Fruit fly (Drosophila melanogaster): ENCODE results near the gene CG32547.

DNA sequence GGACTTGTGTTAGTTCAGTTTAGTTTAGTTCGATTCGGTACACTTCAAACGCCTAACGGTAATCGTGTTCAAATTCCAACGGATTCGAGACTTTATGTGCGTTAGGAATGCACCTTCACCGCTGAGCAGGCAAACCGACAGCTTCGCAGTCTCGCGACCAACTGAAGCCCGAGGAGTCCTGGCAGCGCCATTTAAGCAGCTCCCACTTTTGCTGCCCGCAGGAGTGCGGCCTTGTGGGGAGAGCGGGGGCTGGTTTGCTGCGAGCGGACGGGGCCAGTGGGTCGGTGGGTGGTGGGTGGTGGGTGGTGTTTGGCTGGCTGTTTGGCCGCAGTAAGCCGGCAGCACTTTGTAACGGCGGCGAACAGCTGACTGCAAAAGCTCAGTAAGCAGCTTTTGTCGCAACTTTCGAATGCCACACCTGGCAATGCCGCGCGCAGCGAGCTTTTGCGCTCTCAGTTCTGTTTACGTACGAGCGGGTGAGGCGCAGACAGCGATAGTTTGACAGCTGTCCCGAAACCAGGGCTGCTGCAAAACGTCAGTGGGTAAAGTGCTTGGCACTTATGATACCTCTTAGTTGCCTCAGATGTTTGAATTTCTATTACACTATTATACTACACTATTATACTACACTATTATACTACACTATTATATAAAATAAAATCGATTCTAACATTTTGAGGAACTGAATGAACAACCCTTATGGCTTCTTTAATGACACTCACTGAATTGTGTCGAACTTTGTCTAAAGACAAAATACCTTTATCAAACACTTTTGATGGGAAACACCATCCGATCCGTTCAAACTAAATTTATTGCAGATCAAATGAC is at the start of gene CG32547:
- TF ChIP-seq CG8478 (optimal IDR thresholded peaks at IDR 0.05) (no peak), CTCF (optimal IDR thresholded peaks at IDR 0.05) (no peak)

Measured in S2 (cell line).